Worm (Caenorhabditis elegans) whole organism, L1 larva: ENCODE results near the gene C45B11.6.

Experiments used
- C04F5.9 ChIP-seq: sonication (generic microtip); optimal IDR thresholded peaks from 2 replicates; lab custom pipeline; 2016; ENCODE audit warnings: missing genetic modification characterization, missing compliant biosample characterization
- aha-1 ChIP-seq: fragments of 150-350 bp; optimal IDR thresholded peaks from 2 replicates; lab custom pipeline; 2014; ENCODE audit warnings: missing biosample characterization, missing genetic modification characterization
- ama-1 ChIP-seq: fragments of 150-350 bp; optimal IDR thresholded peaks from 2 replicates; lab custom pipeline; 2014
- ceh-8 ChIP-seq: fragments of 200-800 bp; sonication (Bioruptor generic); optimal IDR thresholded peaks from 2 replicates; lab custom pipeline; 2018; ENCODE audit warnings: mild to moderate bottlenecking, missing genetic modification characterization, moderate library complexity, missing compliant biosample characterization
- ceh-82 ChIP-seq, 3 experiments: fragments of 150-350 bp in 1 of 3; sonication (generic microtip) in 2 of 3; optimal IDR thresholded peaks; 2 replicates each; lab custom pipeline; 2014 to 2017; ENCODE audit warnings: missing biosample characterization in 3 of 3, missing genetic modification characterization in 3 of 3
- ces-1 ChIP-seq: fragments of 150-350 bp; optimal IDR thresholded peaks from 2 replicates; lab custom pipeline; 2014; ENCODE audit warnings: missing biosample characterization, missing genetic modification reagents, missing genetic modification characterization
- dpl-1 ChIP-seq, 3 experiments: fragments of 150-350 bp in 2 of 3; sonication (generic microtip) in 1 of 3; optimal IDR thresholded peaks; 2 replicates each; lab custom pipeline; 2014 to 2017; ENCODE audit warnings: missing biosample characterization in 3 of 3, missing genetic modification characterization in 3 of 3, missing genetic modification reagents in 3 of 3
- dsc-1 ChIP-seq: sonication (generic microtip); optimal IDR thresholded peaks from 2 replicates; lab custom pipeline; 2016; ENCODE audit warnings: mild to moderate bottlenecking, missing genetic modification characterization, missing compliant biosample characterization
- efl-1 ChIP-seq, 4 experiments: fragments of 150-350 bp; optimal IDR thresholded peaks in 3 of 4; peaks in 1 of 4; 1 replicate in 1 of 4; 2 replicates in 3 of 4; lab custom pipeline; 2014; ENCODE audit warnings: missing biosample characterization in 2 of 4, missing genetic modification characterization in 2 of 4, missing genetic modification reagents in 2 of 4
- efl-3 ChIP-seq: fragments of 200-800 bp; sonication (Bioruptor generic); optimal IDR thresholded peaks from 2 replicates; lab custom pipeline; 2018; ENCODE audit warnings: mild to moderate bottlenecking, missing genetic modification characterization, missing compliant biosample characterization
- egl-13 ChIP-seq: sonication (generic microtip); optimal IDR thresholded peaks from 2 replicates; lab custom pipeline; 2016; ENCODE audit warnings: missing genotype, missing genetic modification reagents, missing genetic modification characterization, missing compliant biosample characterization
- egl-27 ChIP-seq, 2 experiments: fragments of 150-350 bp in 1 of 2; sonication (generic microtip); optimal IDR thresholded peaks; 3 replicates each; lab custom pipeline; 2017 to 2018; ENCODE audit warnings: missing biosample characterization in 2 of 2, missing genetic modification characterization in 2 of 2, missing genetic modification reagents in 2 of 2
- elt-2 ChIP-seq: sonication (generic microtip); optimal IDR thresholded peaks from 2 replicates; lab custom pipeline; 2016; ENCODE audit warnings: missing genetic modification characterization, mild to moderate bottlenecking, inconsistent platforms, missing compliant biosample characterization, missing genetic modification reagents
- ets-5 ChIP-seq: fragments of 200-800 bp; sonication (Bioruptor generic); IDR thresholded peaks from 2 replicates; pipeline ENCODE4 v1.3.6; 2022; ENCODE audit warnings: missing genetic modification characterization, missing compliant biosample characterization
- fos-1 ChIP-seq: fragments of 150-350 bp; optimal IDR thresholded peaks from 2 replicates; lab custom pipeline; 2014; ENCODE audit warnings: missing biosample characterization, missing genetic modification characterization
- grh-1 ChIP-seq: fragments of 200-800 bp; sonication (Bioruptor generic); IDR thresholded peaks from 2 replicates; pipeline ENCODE4 v1.3.6; 2022; ENCODE audit warnings: missing genetic modification reagents, missing genetic modification characterization, missing compliant biosample characterization
- hlh-4 ChIP-seq: sonication (generic microtip); optimal IDR thresholded peaks from 2 replicates; lab custom pipeline; 2016; ENCODE audit warnings: mild to moderate bottlenecking, missing genetic modification characterization, missing compliant biosample characterization
- hpl-2 ChIP-seq: fragments of 150-350 bp; optimal IDR thresholded peaks from 2 replicates; lab custom pipeline; 2014; ENCODE audit warnings: missing biosample characterization, missing genetic modification reagents, missing genetic modification characterization
- isw-1 ChIP-seq: fragments of 200-800 bp; sonication (Bioruptor generic); IDR thresholded peaks from 2 replicates; pipeline ENCODE4 v1.3.6; 2022; ENCODE audit warnings: missing genetic modification characterization, missing compliant biosample characterization
- jun-1 ChIP-seq: fragments of 150-350 bp; optimal IDR thresholded peaks from 2 replicates; lab custom pipeline; 2014; ENCODE audit warnings: missing biosample characterization, missing genetic modification reagents, missing genetic modification characterization
- lin-14 ChIP-seq: fragments of 200-800 bp; sonication (Bioruptor generic); optimal IDR thresholded peaks from 2 replicates; lab custom pipeline; 2018; ENCODE audit warnings: mild to moderate bottlenecking, missing genetic modification characterization, moderate library complexity, missing compliant biosample characterization
- lin-35 ChIP-seq, 2 experiments: fragments of 150-350 bp; optimal IDR thresholded peaks; 2 replicates each; lab custom pipeline; 2014; ENCODE audit warnings: missing biosample characterization in 2 of 2, missing genetic modification characterization in 2 of 2, missing genetic modification reagents in 2 of 2
- mdl-1 ChIP-seq, 2 experiments: fragments of 150-350 bp; optimal IDR thresholded peaks; 2 replicates each; lab custom pipeline; 2014 to 2017; ENCODE audit warnings: missing biosample characterization in 2 of 2, missing genetic modification characterization in 2 of 2, inconsistent platforms in 1 of 2
- mef-2 ChIP-seq: fragments of 150-350 bp; optimal IDR thresholded peaks from 2 replicates; lab custom pipeline; 2014; ENCODE audit warnings: missing biosample characterization, missing genetic modification characterization
- nhr-19 ChIP-seq: fragments of 200-800 bp; sonication (Bioruptor generic); conservative IDR thresholded peaks from 2 replicates; pipeline ENCODE4 v1.3.6; 2022; ENCODE audit warnings: missing genetic modification characterization, missing compliant biosample characterization
- nhr-28 ChIP-seq: fragments of 150-350 bp; optimal IDR thresholded peaks from 2 replicates; lab custom pipeline; 2014; ENCODE audit warnings: missing biosample characterization, missing genetic modification characterization
- nhr-47 ChIP-seq: sonication (generic microtip); optimal IDR thresholded peaks from 2 replicates; lab custom pipeline; 2016; ENCODE audit warnings: mild to moderate bottlenecking, missing genetic modification characterization, moderate library complexity, missing compliant biosample characterization
- nhr-71 ChIP-seq: sonication (generic microtip); optimal IDR thresholded peaks from 2 replicates; lab custom pipeline; 2016; ENCODE audit warnings: mild to moderate bottlenecking, missing genetic modification characterization, moderate library complexity, missing compliant biosample characterization
- nhr-77 ChIP-seq: fragments of 150-350 bp; optimal IDR thresholded peaks from 2 replicates; lab custom pipeline; 2014; ENCODE audit warnings: missing biosample characterization, missing genetic modification characterization
- nhr-85 ChIP-seq: sonication (generic microtip); peaks from one replicate; lab custom pipeline; 2016; ENCODE audit warnings: missing genetic modification characterization, inconsistent platforms, missing compliant biosample characterization
- pag-3 ChIP-seq: sonication (generic microtip); optimal IDR thresholded peaks from 2 replicates; lab custom pipeline; 2017; ENCODE audit warnings: missing genetic modification characterization, mild to moderate bottlenecking, missing compliant biosample characterization, antibody characterized with exemption, borderline replicate concordance; ENCODE audit not compliant: insufficient read depth
- skn-1 ChIP-seq: fragments of 150-350 bp; optimal IDR thresholded peaks from 2 replicates; lab custom pipeline; 2014; ENCODE audit warnings: missing biosample characterization, missing genetic modification characterization
- snpc-4 ChIP-seq: fragments of 150-350 bp; optimal IDR thresholded peaks from 2 replicates; lab custom pipeline; 2014; ENCODE audit warnings: missing biosample characterization, missing genetic modification characterization
- sox-4 ChIP-seq: sonication (generic microtip); optimal IDR thresholded peaks from 2 replicates; lab custom pipeline; 2016; ENCODE audit warnings: missing genetic modification characterization, missing compliant biosample characterization
- sup-37 ChIP-seq: fragments of 200-800 bp; sonication (Bioruptor generic); optimal IDR thresholded peaks from 2 replicates; lab custom pipeline; 2018; ENCODE audit warnings: mild to moderate bottlenecking, missing genetic modification characterization, missing compliant biosample characterization
- tbx-2 ChIP-seq: sonication (generic microtip); optimal IDR thresholded peaks from 2 replicates; lab custom pipeline; 2016; ENCODE audit warnings: missing genetic modification characterization, missing compliant biosample characterization
- vab-15 ChIP-seq: sonication (generic microtip); optimal IDR thresholded peaks from 2 replicates; lab custom pipeline; 2017; ENCODE audit warnings: missing genotype, mild to moderate bottlenecking, missing genetic modification characterization, missing compliant biosample characterization

The C45B11.6 gene

ce11 chrV:11014758-11015157 lies 29.1 kb upstream of the C45B11.6 start:
- TF ChIP-seq hlh-4 (peak; percentile 91), skn-1 (no peak), nhr-71 (tag; lab: Kevin White, UChicago) (peak; percentile 33), vab-15 (tag; lab: Kevin White, UChicago) (no peak), nhr-47 (peak; percentile 4)

DNA sequence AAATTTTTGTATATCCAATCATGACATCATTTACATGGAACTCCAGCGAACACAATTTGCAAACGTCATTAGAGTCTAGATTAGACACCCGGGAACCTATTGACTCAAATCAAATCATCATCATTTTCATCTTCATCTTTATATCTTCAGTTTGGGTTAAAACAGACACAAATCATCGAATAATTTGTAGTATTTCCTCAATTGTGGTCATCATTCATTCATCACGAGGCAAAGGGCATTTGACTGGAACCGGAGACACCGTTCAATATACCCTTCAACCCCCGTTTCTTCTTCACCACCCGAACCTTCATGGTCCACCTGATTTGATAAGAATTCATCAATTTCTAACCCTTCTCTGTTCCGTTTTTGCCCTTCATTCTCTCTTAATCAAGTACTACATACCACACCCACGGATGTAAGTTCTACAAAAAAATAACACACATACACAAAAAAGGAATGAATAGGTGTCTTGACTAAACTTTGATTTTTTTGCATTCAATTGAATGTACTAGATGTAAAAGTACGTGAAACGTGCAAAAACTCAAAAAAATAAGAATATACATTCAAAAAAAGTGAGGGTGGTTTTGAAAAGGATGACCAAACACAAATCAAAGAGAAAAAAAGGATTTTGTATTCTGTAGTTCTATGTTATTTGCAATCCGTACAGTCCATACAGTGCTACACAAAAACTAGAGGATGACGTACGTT lies 26.9 kb upstream of the C45B11.6 start:
- TF ChIP-seq efl-1 (optimal IDR thresholded peaks at IDR 0.05; lab: Kevin White, UChicago) (no peak), efl-1 (GFP tag; optimal IDR thresholded peaks at IDR 0.05 in 1 of 2; lab: Kevin White, UChicago) (peak in 1 of 2 experiments; percentile 72), nhr-19 (GFP tag; lab: Robert Waterston, UW) (no peak), ces-1 (GFP tag; lab: Kevin White, UChicago) (no peak), sox-4 (tag; lab: Kevin White, UChicago) (no peak), hpl-2 (GFP tag; lab: Kevin White, UChicago) (no peak), dsc-1 (tag; lab: Kevin White, UChicago) (no peak), nhr-85 (tag; lab: Kevin White, UChicago) (peak; percentile 58), snpc-4 (tag; lab: Kevin White, UChicago) (no peak), dpl-1 (GFP tag; optimal IDR thresholded peaks at IDR 0.05; lab: Kevin White, UChicago) (no peak), ets-5 (GFP tag; lab: Robert Waterston, UW) (no peak), lin-14 (GFP tag; lab: Kevin White, UChicago) (peak; percentile 5), ceh-8 (no peak), lin-35 (GFP tag; optimal IDR thresholded peaks at IDR 0.05; lab: Kevin White, UChicago) (peak in 1 of 2 experiments; percentile 1), ama-1 (no peak), grh-1 (GFP tag; lab: Robert Waterston, UW) (no peak), egl-27 (tag; optimal IDR thresholded peaks at IDR 0.05; lab: Kevin White, UChicago) (no peak), jun-1 (tag; lab: Kevin White, UChicago) (no peak), mef-2 (no peak), nhr-77 (tag; lab: Kevin White, UChicago) (no peak), hlh-4 (no peak), egl-13 (no peak), aha-1 (tag; lab: Kevin White, UChicago) (no peak)

ce11 chrV:11022817-11023216 lies 21.1 kb upstream of the C45B11.6 start, which contains the start of the genes C13G3.12 and hot-6:
TSS of gene C13G3.12 (minus strand) at chrV:11022917.
TSS of gene hot-6 (minus strand) at chrV:11022937.
- TF ChIP-seq pag-3 (tag; lab: Kevin White, UChicago) (no peak), C04F5.9 (no peak), efl-3 (GFP tag; lab: Kevin White, UChicago) (no peak), fos-1 (tag; lab: Kevin White, UChicago) (no peak), ceh-8 (no peak), sup-37 (GFP tag; lab: Kevin White, UChicago) (no peak), mdl-1 (tag; optimal IDR thresholded peaks at IDR 0.05; lab: Kevin White, UChicago) (no peak), nhr-85 (tag; lab: Kevin White, UChicago) (no peak), ama-1 (no peak), ceh-82 (tag; optimal IDR thresholded peaks at IDR 0.05; lab: Kevin White, UChicago) (no peak)

- no peak for TF ChIP-seq elt-2 (tag; lab: Kevin White, UChicago)
- no peak for TF ChIP-seq nhr-28
- TF ChIP-seq nhr-77 (tag; lab: Kevin White, UChicago), result no peak
- no peak for TF ChIP-seq tbx-2 (tag; lab: Kevin White, UChicago)
- TF ChIP-seq grh-1 (GFP tag; lab: Robert Waterston, UW), result no peak
- no peak for TF ChIP-seq ama-1
- TF ChIP-seq fos-1 (tag; lab: Kevin White, UChicago), result no peak
- no peak for TF ChIP-seq aha-1 (tag; lab: Kevin White, UChicago)
- no peak for TF ChIP-seq isw-1 (GFP tag; lab: Robert Waterston, UW)
- no peak for TF ChIP-seq hpl-2 (GFP tag; lab: Kevin White, UChicago)
- TF ChIP-seq, all 84 proteins: peak for 0
These were observed 16.1 kb upstream of the C45B11.6 start for ce11 chrV:11027740-11028139.
